Worm (Caenorhabditis elegans) whole organism, early embryonic: ENCODE measurements around the gene ZK1010.10.

Experiments
- B0310.2 ChIP-seq: sonication (generic microtip); optimal IDR thresholded peaks from 2 replicates; lab custom pipeline; 2016; ENCODE audit warnings: mild to moderate bottlenecking, missing genetic modification characterization, missing compliant biosample characterization
- ama-1 ChIP-seq: fragments of 150-350 bp; optimal IDR thresholded peaks from 2 replicates; lab custom pipeline; 2014
- flt-1 ChIP-seq: fragments of 200-800 bp; sonication (Bioruptor generic); IDR thresholded peaks from 2 replicates; pipeline ENCODE4 v1.3.6; 2022; ENCODE audit warnings: missing genetic modification characterization, missing compliant biosample characterization
- hmbx-1 ChIP-seq: sonication (generic microtip); optimal IDR thresholded peaks from 2 replicates; lab custom pipeline; 2016; ENCODE audit warnings: mild to moderate bottlenecking, missing genetic modification characterization, missing compliant biosample characterization
- pes-1 ChIP-seq: fragments of 200-800 bp; sonication (Bioruptor generic); IDR thresholded peaks from 2 replicates; pipeline ENCODE4 v1.3.6; 2022; ENCODE audit warnings: missing genetic modification reagents, missing genetic modification characterization, missing compliant biosample characterization
- tra-4 ChIP-seq: sonication (generic microtip); optimal IDR thresholded peaks from 2 replicates; lab custom pipeline; 2017; ENCODE audit warnings: missing genetic modification characterization, missing compliant biosample characterization

ce11 chrIII:13019547-13020098 lies 17.4 kb downstream of the ZK1010.10 start:
- TF ChIP-seq B0310.2 (no peak), tra-4 (tag; lab: Kevin White, UChicago) (no peak), flt-1 (GFP tag; lab: Robert Waterston, UW) (no peak), pes-1 (no peak), ama-1 (lab: Kevin White, UChicago) (no peak), hmbx-1 (no peak)
